Worm (Caenorhabditis elegans) whole organism, young adult: ENCODE data around the gene W08G11.3.

Experiments
- B0019.2 ChIP-seq: fragments of 200-800 bp; sonication (Bioruptor generic); conservative IDR thresholded peaks from 2 replicates; pipeline ENCODE4 v1.3.6; 2022; ENCODE audit warnings: missing genetic modification reagents, missing genetic modification characterization, missing compliant biosample characterization
- B0035.1 ChIP-seq: sonication (generic microtip); optimal IDR thresholded peaks from 2 replicates; lab custom pipeline; 2016; ENCODE audit warnings: missing genetic modification characterization, mild to moderate bottlenecking, missing compliant biosample characterization, missing genotype, missing genetic modification reagents
- B0261.1 ChIP-seq: sonication (generic microtip); optimal IDR thresholded peaks from 2 replicates; lab custom pipeline; 2016; ENCODE audit warnings: mild to moderate bottlenecking, missing genetic modification characterization, moderate library complexity, missing compliant biosample characterization
- F10E7.11 ChIP-seq: sonication (generic microtip); optimal IDR thresholded peaks from 2 replicates; lab custom pipeline; 2017; ENCODE audit warnings: mild to moderate bottlenecking, missing genetic modification characterization, moderate library complexity, missing compliant biosample characterization
- F22D6.2 ChIP-seq: sonication (generic microtip); optimal IDR thresholded peaks from 2 replicates; lab custom pipeline; 2016; ENCODE audit warnings: mild to moderate bottlenecking, missing genetic modification characterization, missing compliant biosample characterization
- F33H1.4 ChIP-seq: fragments of 200-800 bp; sonication (Bioruptor generic); IDR thresholded peaks from 2 replicates; pipeline ENCODE4 v1.3.6; 2022; ENCODE audit warnings: missing genetic modification reagents, missing genetic modification characterization, missing compliant biosample characterization
- F57A8.1 ChIP-seq: fragments of 200-800 bp; sonication (Bioruptor generic); optimal IDR thresholded peaks from 2 replicates; lab custom pipeline; 2018; ENCODE audit warnings: mild to moderate bottlenecking, missing genetic modification characterization, moderate library complexity, missing compliant biosample characterization
- F57C9.4 ChIP-seq: sonication (generic microtip); optimal IDR thresholded peaks from 2 replicates; lab custom pipeline; 2017; ENCODE audit warnings: mild to moderate bottlenecking, missing genetic modification characterization, missing compliant biosample characterization
- K11D2.4 ChIP-seq: fragments of 200-800 bp; sonication (Bioruptor generic); IDR thresholded peaks from 2 replicates; pipeline ENCODE4 v1.3.6; 2022; ENCODE audit warnings: missing genetic modification reagents, missing genetic modification characterization, missing compliant biosample characterization
- T26A5.8 ChIP-seq: sonication (generic microtip); optimal IDR thresholded peaks from 2 replicates; lab custom pipeline; 2016; ENCODE audit warnings: missing genetic modification characterization, missing compliant biosample characterization
- Y53F4B.3 ChIP-seq: fragments of 200-800 bp; sonication (Bioruptor generic); IDR thresholded peaks from 2 replicates; pipeline ENCODE4 v1.3.6; 2022; ENCODE audit warnings: missing genetic modification reagents, missing genetic modification characterization, missing compliant biosample characterization
- Y95B8A.8 ChIP-seq: fragments of 200-800 bp; sonication (Bioruptor generic); IDR thresholded peaks from 2 replicates; pipeline ENCODE4 v1.3.6; 2022; ENCODE audit warnings: missing genetic modification reagents, missing genetic modification characterization, missing compliant biosample characterization
- ZK185.1 ChIP-seq: sonication (generic microtip); optimal IDR thresholded peaks from 2 replicates; lab custom pipeline; 2016; ENCODE audit warnings: mild to moderate bottlenecking, missing genetic modification characterization, missing compliant biosample characterization; ENCODE audit not compliant: poor library complexity, severe bottlenecking
- akir-1 ChIP-seq: fragments of 200-800 bp; sonication (Bioruptor generic); optimal IDR thresholded peaks from 2 replicates; lab custom pipeline; 2018; ENCODE audit warnings: mild to moderate bottlenecking, missing genetic modification characterization, moderate library complexity, missing compliant biosample characterization
- aptf-2 ChIP-seq: fragments of 200-800 bp; sonication (Bioruptor generic); conservative IDR thresholded peaks from 2 replicates; pipeline ENCODE4 v1.3.6; 2022; ENCODE audit warnings: missing genetic modification reagents, missing genetic modification characterization, missing compliant biosample characterization
- attf-5 ChIP-seq: fragments of 200-800 bp; sonication (Bioruptor generic); optimal IDR thresholded peaks from 2 replicates; lab custom pipeline; 2018; ENCODE audit warnings: mild to moderate bottlenecking, missing genetic modification characterization, missing compliant biosample characterization
- bed-1 ChIP-seq: fragments of 200-800 bp; sonication (Bioruptor generic); IDR thresholded peaks from 2 replicates; pipeline ENCODE4 v1.3.6; 2022; ENCODE audit warnings: missing genetic modification reagents, missing genetic modification characterization, missing compliant biosample characterization
- bed-2 ChIP-seq: fragments of 200-800 bp; sonication (Bioruptor generic); IDR thresholded peaks from 2 replicates; pipeline ENCODE4 v1.3.6; 2022; ENCODE audit warnings: missing genetic modification reagents, missing genetic modification characterization, missing compliant biosample characterization
- ccch-3 ChIP-seq: fragments of 200-800 bp; sonication (Bioruptor generic); optimal IDR thresholded peaks from 2 replicates; lab custom pipeline; 2018; ENCODE audit warnings: mild to moderate bottlenecking, missing genetic modification characterization, missing compliant biosample characterization
- ceh-79 ChIP-seq: sonication (generic microtip); optimal IDR thresholded peaks from 2 replicates; lab custom pipeline; 2017; ENCODE audit warnings: mild to moderate bottlenecking, missing genetic modification characterization, missing compliant biosample characterization
- ceh-91 ChIP-seq: fragments of 200-800 bp; sonication (Bioruptor generic); IDR thresholded peaks from 2 replicates; pipeline ENCODE4 v1.3.6; 2022; ENCODE audit warnings: missing genetic modification reagents, missing genetic modification characterization, missing compliant biosample characterization
- chd-7 ChIP-seq: sonication (generic microtip); optimal IDR thresholded peaks from 2 replicates; lab custom pipeline; 2016; ENCODE audit warnings: mild to moderate bottlenecking, missing genetic modification characterization, moderate library complexity, missing compliant biosample characterization
- die-1 ChIP-seq: sonication (generic microtip); optimal IDR thresholded peaks from 2 replicates; lab custom pipeline; 2016; ENCODE audit warnings: missing genotype, mild to moderate bottlenecking, missing genetic modification characterization, missing compliant biosample characterization
- dox-1 ChIP-seq: fragments of 200-800 bp; sonication (Bioruptor generic); IDR thresholded peaks from 2 replicates; pipeline ENCODE4 v1.3.6; 2022; ENCODE audit warnings: missing genetic modification reagents, missing genetic modification characterization, missing compliant biosample characterization
- egrh-3 ChIP-seq: fragments of 200-800 bp; sonication (Bioruptor generic); IDR thresholded peaks from 2 replicates; pipeline ENCODE4 v1.3.6; 2022; ENCODE audit warnings: missing genetic modification reagents, missing genetic modification characterization, missing compliant biosample characterization
- ekl-4 ChIP-seq: fragments of 200-800 bp; sonication (Bioruptor generic); IDR thresholded peaks from 2 replicates; pipeline ENCODE4 v1.3.6; 2022; ENCODE audit warnings: missing genetic modification reagents, missing genetic modification characterization, missing compliant biosample characterization
- him-1 ChIP-seq: sonication (generic microtip); optimal IDR thresholded peaks from 2 replicates; lab custom pipeline; 2016; ENCODE audit warnings: missing genotype, missing genetic modification reagents, missing genetic modification characterization, missing compliant biosample characterization
- hsf-1 ChIP-seq: fragments of 200-800 bp; sonication (Bioruptor generic); IDR thresholded peaks from 2 replicates; pipeline ENCODE4 v1.3.6; 2022; ENCODE audit warnings: missing genetic modification reagents, missing genetic modification characterization, missing compliant biosample characterization
- lin-35 ChIP-seq, 3 experiments: fragments of 150-350 bp in 2 of 3; sonication (generic microtip) in 1 of 3; optimal IDR thresholded peaks; 2 replicates each; lab custom pipeline; 2014 to 2018; ENCODE audit warnings: missing biosample characterization in 3 of 3, missing genetic modification characterization in 3 of 3, missing genetic modification reagents in 3 of 3
- madf-3 ChIP-seq: fragments of 200-800 bp; sonication (Bioruptor generic); IDR thresholded peaks from 2 replicates; pipeline ENCODE4 v1.3.6; 2022; ENCODE audit warnings: missing genetic modification reagents, missing genetic modification characterization, missing compliant biosample characterization
- mel-28 ChIP-seq: sonication (generic microtip); optimal IDR thresholded peaks from 2 replicates; lab custom pipeline; 2016; ENCODE audit warnings: borderline replicate concordance, mild to moderate bottlenecking, missing genetic modification characterization, missing compliant biosample characterization
- mes-4 ChIP-seq: sonication (generic microtip); optimal IDR thresholded peaks from 2 replicates; lab custom pipeline; 2016; ENCODE audit warnings: missing genotype, missing genetic modification characterization, missing compliant biosample characterization
- nfya-1 ChIP-seq: sonication (generic microtip); optimal IDR thresholded peaks from 2 replicates; lab custom pipeline; 2017; ENCODE audit warnings: antibody characterized with exemption, missing compliant biosample characterization, missing genetic modification characterization, borderline replicate concordance; ENCODE audit not compliant: insufficient read depth
- nhr-27 ChIP-seq: fragments of 200-800 bp; sonication (Bioruptor generic); optimal IDR thresholded peaks from 2 replicates; lab custom pipeline; 2018; ENCODE audit warnings: mild to moderate bottlenecking, missing genetic modification characterization, moderate library complexity, missing compliant biosample characterization
- nhr-90 ChIP-seq: sonication (generic microtip); optimal IDR thresholded peaks from 2 replicates; lab custom pipeline; 2016; ENCODE audit warnings: missing genotype, mild to moderate bottlenecking, missing genetic modification characterization, missing compliant biosample characterization
- rcor-1 ChIP-seq: fragments of 200-800 bp; sonication (Bioruptor generic); IDR thresholded peaks from 2 replicates; pipeline ENCODE4 v1.3.6; 2022; ENCODE audit warnings: missing genetic modification reagents, missing genetic modification characterization, missing compliant biosample characterization
- rpc-1 ChIP-seq, 2 experiments: fragments of 150-350 bp in 1 of 2; sonication (generic microtip) in 1 of 2; optimal IDR thresholded peaks; 2 replicates each; lab custom pipeline; 2014 to 2018; ENCODE audit warnings: missing biosample characterization in 1 of 2, missing genetic modification characterization in 1 of 2, missing genetic modification reagents in 1 of 2, missing genotype in 1 of 2
- snpc-1.3 ChIP-seq: sonication (generic microtip); optimal IDR thresholded peaks from 2 replicates; lab custom pipeline; 2017; ENCODE audit warnings: missing genetic modification characterization, mild to moderate bottlenecking, missing compliant biosample characterization, antibody characterized with exemption, moderate library complexity, missing genotype, missing genetic modification reagents; ENCODE audit not compliant: insufficient read depth
- snpc-4 ChIP-seq, 5 experiments: fragments of 150-350 bp in 1 of 5; sonication (generic microtip) in 4 of 5; optimal IDR thresholded peaks; 2 replicates each; lab custom pipeline; 2014 to 2018; ENCODE audit warnings: missing genetic modification characterization in 5 of 5, missing biosample characterization in 3 of 5, antibody characterized with exemption in 2 of 5, mild to moderate bottlenecking in 2 of 5, missing compliant biosample characterization in 2 of 5, missing genotype in 2 of 5, moderate library complexity in 2 of 5, missing genetic modification reagents in 1 of 5
- sptf-2 ChIP-seq: fragments of 200-800 bp; sonication (Bioruptor generic); optimal IDR thresholded peaks from 2 replicates; lab custom pipeline; 2018; ENCODE audit warnings: mild to moderate bottlenecking, missing genetic modification characterization, missing compliant biosample characterization
- xnd-1 ChIP-seq: sonication (generic microtip); optimal IDR thresholded peaks from 2 replicates; lab custom pipeline; 2016; ENCODE audit warnings: missing genotype, missing genetic modification reagents, missing genetic modification characterization, missing compliant biosample characterization
- zfh-2 ChIP-seq: fragments of 200-800 bp; sonication (Bioruptor generic); conservative IDR thresholded peaks from 2 replicates; pipeline ENCODE4 v1.3.6; 2022; ENCODE audit warnings: missing genetic modification reagents, missing genetic modification characterization, missing compliant biosample characterization
- zim-3 ChIP-seq: sonication (generic microtip); optimal IDR thresholded peaks from 2 replicates; lab custom pipeline; 2017; ENCODE audit warnings: mild to moderate bottlenecking, missing genetic modification characterization, moderate library complexity, missing compliant biosample characterization
- ztf-22 ChIP-seq: fragments of 200-800 bp; sonication (Bioruptor generic); optimal IDR thresholded peaks from 2 replicates; lab custom pipeline; 2018; ENCODE audit warnings: mild to moderate bottlenecking, missing genetic modification characterization, moderate library complexity, missing compliant biosample characterization
- ztf-25 ChIP-seq: fragments of 200-800 bp; sonication (Bioruptor generic); IDR thresholded peaks from 2 replicates; pipeline ENCODE4 v1.3.6; 2022; ENCODE audit warnings: missing genetic modification reagents, missing genetic modification characterization, missing compliant biosample characterization

The W08G11.3 gene

ce11 chrV:16370039-16370438 lies 2.6 kb downstream of the W08G11.3 start (continued):
- TF ChIP-seq ceh-91 (GFP tag; lab: Robert Waterston, UW) (0 out of 2 replicates have a peak, but pooled peaks have one; percentile 52), F33H1.4 (GFP tag; lab: Robert Waterston, UW) (peak; percentile 51), dox-1 (GFP tag; lab: Robert Waterston, UW) (peak; percentile 92), him-1 (tag; lab: Kevin White, UChicago) (peak; percentile 85), mel-28 (tag; lab: Kevin White, UChicago) (peak; percentile 50), aptf-2 (no peak), akir-1 (GFP tag; lab: Kevin White, UChicago) (no peak), die-1 (peak; percentile 94), zim-3 (peak; percentile 83), nhr-90 (tag; lab: Kevin White, UChicago) (peak; percentile 95), F57C9.4 (tag; lab: Kevin White, UChicago) (peak; percentile 61), mes-4 (tag; lab: Kevin White, UChicago) (peak; percentile 38), rpc-1 (optimal IDR thresholded peaks at IDR 0.05; lab: Kevin White, UChicago) (peak; percentile 92), rpc-1 (tag; optimal IDR thresholded peaks at IDR 0.05; lab: Kevin White, UChicago) (peak; percentile 88), ztf-25 (peak; percentile 84; the same call in 1 of the 2 replicates), F22D6.2 (tag; lab: Kevin White, UChicago) (peak; percentile 27), nfya-1 (no peak), nhr-27 (peak; percentile 67), attf-5 (peak; percentile 83), bed-2 (GFP tag; lab: Robert Waterston, UW) (0 out of 2 replicates have a peak, but pooled peaks have one; percentile 60), rcor-1 (GFP tag; lab: Robert Waterston, UW) (peak; percentile 72), lin-35 (GFP tag; optimal IDR thresholded peaks at IDR 0.05; lab: Kevin White, UChicago) (no peak), madf-3 (peak; percentile 69; the same call in 1 of the 2 replicates), ceh-79 (peak; percentile 90), ekl-4 (GFP tag; lab: Robert Waterston, UW) (peak; percentile 73), egrh-3 (GFP tag; lab: Robert Waterston, UW) (peak; percentile 82), Y53F4B.3 (GFP tag; lab: Robert Waterston, UW) (0 out of 2 replicates have a peak, but pooled peaks have one; percentile 24), ccch-3 (peak; percentile 32), ztf-22 (GFP tag; lab: Kevin White, UChicago) (no peak), B0035.1 (tag; lab: Kevin White, UChicago) (peak; percentile 69), B0019.2 (GFP tag; lab: Robert Waterston, UW) (peak; percentile 26; the same call in 1 of the 2 replicates), B0261.1 (tag; lab: Kevin White, UChicago) (peak; percentile 94), Y95B8A.8 (peak; percentile 87), xnd-1 (tag; lab: Kevin White, UChicago) (no peak), snpc-1.3 (tag; lab: Kevin White, UChicago) (peak; percentile 84), T26A5.8 (tag; lab: Kevin White, UChicago) (peak; percentile 85), hsf-1 (GFP tag; lab: Robert Waterston, UW) (0 out of 2 replicates have a peak, but pooled peaks have one; percentile 46), zfh-2 (GFP tag; lab: Robert Waterston, UW) (peak; percentile 96)

- no peak for TF ChIP-seq xnd-1 (tag; lab: Kevin White, UChicago)
- TF ChIP-seq snpc-4 (GFP tag; optimal IDR thresholded peaks at IDR 0.05; lab: Kevin White, UChicago), result no peak
- TF ChIP-seq snpc-4 (tag; optimal IDR thresholded peaks at IDR 0.05; lab: Kevin White, UChicago), result no peak
- TF ChIP-seq snpc-1.3 (tag; lab: Kevin White, UChicago), result no peak
- TF ChIP-seq bed-1 (GFP tag; lab: Robert Waterston, UW), result no peak
- TF ChIP-seq rcor-1 (GFP tag; lab: Robert Waterston, UW), result no peak
- no peak for TF ChIP-seq chd-7
- no peak for TF ChIP-seq F10E7.11
- TF ChIP-seq F57A8.1 (GFP tag; lab: Kevin White, UChicago), result no peak
- no peak for TF ChIP-seq sptf-2 (GFP tag; lab: Kevin White, UChicago)
- no peak for TF ChIP-seq Y53F4B.3 (GFP tag; lab: Robert Waterston, UW)
- no peak for TF ChIP-seq K11D2.4 (GFP tag; lab: Robert Waterston, UW)
- no peak for TF ChIP-seq ztf-22 (GFP tag; lab: Kevin White, UChicago)
- TF ChIP-seq ZK185.1 (tag; lab: Kevin White, UChicago), result no peak
- TF ChIP-seq zim-3, result no peak
- no peak for TF ChIP-seq ccch-3
Measured at ce11 chrV:16374676-16375075, 7.2 kb downstream of the W08G11.3 start, which contains the start of gene srv-34. Gene srv-34, minus strand, starts transcription at chrV:16374776.
